Fruit fly (Drosophila melanogaster) whole organism, embryonic: ENCODE measurements around the gene CG17029.

Experiments used
- Blimp-1 ChIP-seq: fragments of 200-800 bp; sonication (Bioruptor generic); optimal IDR thresholded peaks from 3 replicates; lab custom pipeline; 2018; ENCODE audit warnings: missing biosample characterization, missing genetic modification characterization, mild to moderate bottlenecking, moderate library complexity, missing genetic modification reagents
- CG10209 ChIP-seq: fragments of 200-800 bp; sonication (Bioruptor generic); optimal IDR thresholded peaks from 3 replicates; lab custom pipeline; 2017; ENCODE audit warnings: missing biosample characterization, mild to moderate bottlenecking, missing genetic modification characterization, missing genetic modification reagents
- CG1024 ChIP-seq: fragments of 200-800 bp; sonication (Bioruptor generic); IDR thresholded peaks from 2 replicates; pipeline ENCODE4 v1.3.6; 2022; ENCODE audit warnings: missing biosample characterization, missing genetic modification characterization
- CG10321 ChIP-seq: fragments of 200-800 bp; sonication (Bioruptor generic); IDR thresholded peaks from 2 replicates; pipeline ENCODE4 v1.3.6; 2022; ENCODE audit warnings: missing biosample characterization, missing genetic modification characterization
- CG10462 ChIP-seq: fragments of 200-800 bp; sonication (Bioruptor generic); optimal IDR thresholded peaks from 2 replicates; lab custom pipeline; 2016; ENCODE audit warnings: missing biosample characterization, missing genetic modification characterization
- CG17912 ChIP-seq: fragments of 200-800 bp; sonication (Bioruptor generic); optimal IDR thresholded peaks from 2 replicates; lab custom pipeline; 2018; ENCODE audit warnings: missing biosample characterization, mild to moderate bottlenecking, missing genetic modification characterization
- CG2199 ChIP-seq: fragments of 200-800 bp; sonication (Bioruptor generic); IDR thresholded peaks from 3 replicates; pipeline ENCODE4 v1.3.6; 2022; ENCODE audit warnings: missing biosample characterization, missing genetic modification characterization
- CG34376 ChIP-seq: fragments of 200-800 bp; sonication (Bioruptor generic); optimal IDR thresholded peaks from 2 replicates; lab custom pipeline; 2018; ENCODE audit warnings: missing biosample characterization, mild to moderate bottlenecking, missing genetic modification characterization
- CG8924 ChIP-seq: fragments of 200-800 bp; optimal IDR thresholded peaks from 3 replicates; lab custom pipeline; 2019; ENCODE audit warnings: missing biosample characterization, mild to moderate bottlenecking, missing genetic modification characterization, moderate library complexity
- CG9817 ChIP-seq: fragments of 200-800 bp; sonication (Bioruptor generic); optimal IDR thresholded peaks from 2 replicates; lab custom pipeline; 2018; ENCODE audit warnings: missing biosample characterization, mild to moderate bottlenecking, missing genetic modification characterization, moderate library complexity
- CG9932 ChIP-seq: fragments of 200-800 bp; sonication (Bioruptor generic); IDR thresholded peaks from 2 replicates; pipeline ENCODE4 v1.3.6; 2022; ENCODE audit warnings: missing biosample characterization, missing genetic modification characterization
- CTCF ChIP-seq: fragments of 200-800 bp; sonication (Bioruptor generic); optimal IDR thresholded peaks from 2 replicates; lab custom pipeline; 2017; ENCODE audit warnings: missing biosample characterization, mild to moderate bottlenecking, missing genetic modification characterization, moderate library complexity
- Dbx ChIP-seq: fragments of 200-800 bp; sonication (Bioruptor generic); IDR thresholded peaks from 3 replicates; pipeline ENCODE4 v1.3.6; 2022; ENCODE audit warnings: missing biosample characterization, missing genetic modification characterization
- Dfd ChIP-seq, 2 experiments: fragments of >200 bp; optimal IDR thresholded peaks; 2 replicates each; lab custom pipeline; 2017; ENCODE audit warnings: missing biosample characterization in 2 of 2, missing genetic modification characterization in 2 of 2
- Dref ChIP-seq: fragments of 200-800 bp; sonication (Bioruptor generic); IDR thresholded peaks from 2 replicates; pipeline ENCODE4 v1.3.6; 2022; ENCODE audit warnings: missing biosample characterization, missing genetic modification characterization
- Gsc ChIP-seq: fragments of 200-800 bp; sonication (Bioruptor generic); IDR thresholded peaks from 2 replicates; pipeline ENCODE4 v1.3.6; 2022; ENCODE audit warnings: missing biosample characterization, missing genetic modification characterization
- HHEX ChIP-seq: fragments of 200-800 bp; sonication (Bioruptor generic); optimal IDR thresholded peaks from 3 replicates; lab custom pipeline; 2017; ENCODE audit warnings: missing biosample characterization, mild to moderate bottlenecking, missing genetic modification characterization, missing genetic modification reagents
- HLH3B ChIP-seq: fragments of 200-800 bp; sonication (Bioruptor generic); IDR thresholded peaks from 2 replicates; pipeline ENCODE4 v1.3.6; 2022; ENCODE audit warnings: missing biosample characterization, missing genetic modification characterization
- HmgZ ChIP-seq: fragments of 200-800 bp; sonication (Bioruptor generic); optimal IDR thresholded peaks from 2 replicates; lab custom pipeline; 2018; ENCODE audit warnings: missing biosample characterization, mild to moderate bottlenecking, missing genetic modification characterization
- MTF-1 ChIP-seq: fragments of 200-800 bp; sonication (Bioruptor generic); optimal IDR thresholded peaks from 2 replicates; lab custom pipeline; 2018; ENCODE audit warnings: missing biosample characterization, mild to moderate bottlenecking, missing genetic modification characterization, borderline replicate concordance
- Nf-YC ChIP-seq: fragments of 200-800 bp; optimal IDR thresholded peaks from 3 replicates; lab custom pipeline; 2019; ENCODE audit warnings: missing biosample characterization, mild to moderate bottlenecking, missing genetic modification characterization, moderate library complexity
- NfI ChIP-seq: fragments of 200-800 bp; sonication (Bioruptor generic); optimal IDR thresholded peaks from 3 replicates; lab custom pipeline; 2018; ENCODE audit warnings: missing biosample characterization, mild to moderate bottlenecking, missing genetic modification characterization, moderate library complexity
- Optix ChIP-seq: fragments of 200-800 bp; sonication (Bioruptor generic); IDR thresholded peaks from 3 replicates; pipeline ENCODE4 v1.3.6; 2022; ENCODE audit warnings: missing biosample characterization, missing genetic modification characterization
- Rfx ChIP-seq: fragments of 200-800 bp; sonication (Bioruptor generic); IDR thresholded peaks from 2 replicates; pipeline ENCODE4 v1.3.6; 2022; ENCODE audit warnings: missing biosample characterization, missing genetic modification characterization
- Six4 ChIP-seq: fragments of 200-800 bp; sonication (Bioruptor generic); optimal IDR thresholded peaks from 2 replicates; lab custom pipeline; 2016; ENCODE audit warnings: missing biosample characterization, missing genetic modification characterization
- Spps ChIP-seq: fragments of 200-800 bp; sonication (Bioruptor generic); optimal IDR thresholded peaks from 2 replicates; lab custom pipeline; 2018; ENCODE audit warnings: missing biosample characterization, mild to moderate bottlenecking, missing genetic modification characterization
- TFAM ChIP-seq: fragments of 200-800 bp; sonication (Bioruptor generic); optimal IDR thresholded peaks from 2 replicates; lab custom pipeline; 2017; ENCODE audit warnings: missing biosample characterization, missing genetic modification characterization, inconsistent platforms
- Taf1 ChIP-seq: fragments of 200-800 bp; sonication (Bioruptor generic); IDR thresholded peaks from 2 replicates; pipeline ENCODE4 v1.3.6; 2022; ENCODE audit warnings: missing biosample characterization, missing genetic modification characterization
- Vsx1 ChIP-seq: fragments of 200-800 bp; sonication (Bioruptor generic); optimal IDR thresholded peaks from 2 replicates; lab custom pipeline; 2017; ENCODE audit warnings: missing biosample characterization, mild to moderate bottlenecking, missing genetic modification characterization, missing genetic modification reagents
- Xrp1 ChIP-seq: fragments of 200-800 bp; sonication (Bioruptor generic); IDR thresholded peaks from 2 replicates; pipeline ENCODE4 v1.3.6; 2022; ENCODE audit warnings: missing biosample characterization, missing genetic modification characterization
- aop ChIP-seq: fragments of 200-800 bp; sonication (Bioruptor generic); IDR thresholded peaks from 2 replicates; pipeline ENCODE4 v1.3.6; 2022; ENCODE audit warnings: missing biosample characterization, missing genetic modification characterization
- btn ChIP-seq: fragments of 200-800 bp; sonication (Bioruptor generic); optimal IDR thresholded peaks from 2 replicates; lab custom pipeline; 2016; ENCODE audit warnings: missing biosample characterization, missing genetic modification characterization
- cas ChIP-seq: fragments of 200-800 bp; sonication (Bioruptor generic); IDR thresholded peaks from 2 replicates; pipeline ENCODE4 v1.3.6; 2022; ENCODE audit warnings: missing biosample characterization, missing genetic modification characterization
- croc ChIP-seq: fragments of 200-800 bp; sonication (Bioruptor generic); conservative IDR thresholded peaks from 3 replicates; pipeline ENCODE4 v1.3.6; 2022; ENCODE audit warnings: missing biosample characterization, missing genetic modification characterization
- cwo ChIP-seq: fragments of 200-800 bp; sonication (Bioruptor generic); optimal IDR thresholded peaks from 3 replicates; lab custom pipeline; 2017; ENCODE audit warnings: missing biosample characterization, missing genetic modification characterization, mild to moderate bottlenecking, moderate library complexity, missing genetic modification reagents
- da ChIP-seq: fragments of 200-800 bp; sonication (Bioruptor generic); optimal IDR thresholded peaks from 2 replicates; lab custom pipeline; 2016; ENCODE audit warnings: missing biosample characterization, missing genetic modification characterization
- dpn ChIP-seq, 2 experiments: fragments of 200-800 bp; sonication (Bioruptor generic); optimal IDR thresholded peaks; 3 replicates each; lab custom pipeline; 2016; ENCODE audit warnings: missing biosample characterization in 2 of 2, missing genetic modification characterization in 2 of 2
- fd102C ChIP-seq: fragments of 200-800 bp; sonication (Bioruptor generic); optimal IDR thresholded peaks from 2 replicates; lab custom pipeline; 2018; ENCODE audit warnings: missing biosample characterization, mild to moderate bottlenecking, missing genetic modification characterization, moderate library complexity
- fru ChIP-seq: fragments of >200 bp; optimal IDR thresholded peaks from 2 replicates; lab custom pipeline; 2017
- gro ChIP-seq: fragments of 200-800 bp; sonication (Bioruptor generic); optimal IDR thresholded peaks from 2 replicates; lab custom pipeline; 2016; ENCODE audit warnings: missing biosample characterization, missing genetic modification characterization
- hbn ChIP-seq: fragments of 200-800 bp; sonication (Bioruptor generic); IDR thresholded peaks from 2 replicates; pipeline ENCODE4 v1.3.6; 2022; ENCODE audit warnings: missing biosample characterization, missing genetic modification characterization; ENCODE audit not compliant: partially characterized antibody
- klu ChIP-seq: fragments of 200-800 bp; sonication (Bioruptor generic); IDR thresholded peaks from 2 replicates; pipeline ENCODE4 v1.3.6; 2022; ENCODE audit warnings: missing biosample characterization, missing genetic modification characterization
- lbe ChIP-seq: fragments of 200-800 bp; sonication (Bioruptor generic); optimal IDR thresholded peaks from 2 replicates; lab custom pipeline; 2016; ENCODE audit warnings: missing biosample characterization, mild to moderate bottlenecking, missing genetic modification characterization
- pan ChIP-seq, 4 experiments: fragments of >200 bp in 3 of 4; fragments of 200-800 bp in 1 of 4; sonication (Bioruptor generic) in 1 of 4; optimal IDR thresholded peaks in 3 of 4; IDR thresholded peaks in 1 of 4; 2 replicates each; pipeline versions ENCODE4 v1.3.6 to Lab custom; 2017 to 2022; ENCODE audit warnings: missing biosample characterization in 2 of 4, missing genetic modification characterization in 2 of 4, mixed read lengths in 1 of 4
- phol ChIP-seq: fragments of 200-800 bp; sonication (Bioruptor generic); optimal IDR thresholded peaks from 3 replicates; lab custom pipeline; 2018; ENCODE audit warnings: missing biosample characterization, mild to moderate bottlenecking, missing genetic modification characterization, moderate library complexity
- ranshi ChIP-seq: fragments of 200-800 bp; sonication (Bioruptor generic); IDR thresholded peaks from 2 replicates; pipeline ENCODE4 v1.3.6; 2022; ENCODE audit warnings: missing biosample characterization, missing genetic modification characterization
- rib ChIP-seq: fragments of 200-800 bp; sonication (Bioruptor generic); IDR thresholded peaks from 2 replicates; pipeline ENCODE4 v1.3.6; 2022; ENCODE audit warnings: missing biosample characterization, missing genetic modification characterization
- row ChIP-seq: fragments of 200-800 bp; sonication (Bioruptor generic); IDR thresholded peaks from 3 replicates; pipeline ENCODE4 v1.3.6; 2022; ENCODE audit warnings: missing biosample characterization, missing genetic modification characterization
- shn ChIP-seq: fragments of 200-800 bp; sonication (Bioruptor generic); optimal IDR thresholded peaks from 3 replicates; lab custom pipeline; 2016; ENCODE audit warnings: missing biosample characterization, missing genetic modification characterization
- sr ChIP-seq: fragments of 200-800 bp; sonication (Bioruptor generic); IDR thresholded peaks from 3 replicates; pipeline ENCODE4 v1.3.6; 2022; ENCODE audit warnings: missing biosample characterization, missing genetic modification characterization
- ssp ChIP-seq: fragments of 200-800 bp; sonication (Bioruptor generic); IDR thresholded peaks from 2 replicates; pipeline ENCODE4 v1.3.6; 2022; ENCODE audit warnings: missing biosample characterization, missing genetic modification characterization
- vfl ChIP-seq: fragments of 200-800 bp; sonication (Bioruptor generic); optimal IDR thresholded peaks from 2 replicates; lab custom pipeline; 2016; ENCODE audit warnings: missing biosample characterization, missing genetic modification characterization

The CG17029 gene

dm6 chr3L:15954784-15955427 lies 21.8 kb upstream of the CG17029 start, which contains the start of the genes Pka-C3 and GXIVsPLA2 (continued):
- TF ChIP-seq CG8924 (tag; lab: Kevin White, UChicago) (peak; percentile 32), MTF-1 (GFP tag; lab: Kevin White, UChicago) (no peak), CG9817 (no peak), fd102C (GFP tag; lab: Kevin White, UChicago) (no peak), Taf1 (no peak), Optix (GFP tag; lab: Robert Waterston, UW) (no peak), Vsx1 (no peak), shn (no peak), HLH3B (no peak), CG2199 (GFP tag; lab: Robert Waterston, UW) (no peak), row (GFP tag; lab: Robert Waterston, UW) (peak; percentile 9; the same call in 1 of the 3 replicates), cas (no peak), CTCF (GFP tag; lab: Kevin White, UChicago) (peak; percentile 95), da (no peak), rib (GFP tag; lab: Robert Waterston, UW) (no peak), CG34376 (GFP tag; lab: Kevin White, UChicago) (no peak), CG10462 (GFP tag; lab: Kevin White, UChicago) (no peak), CG17912 (GFP tag; lab: Kevin White, UChicago) (no peak), Nf-YC (tag; lab: Kevin White, UChicago) (peak; percentile 26), CG10321 (GFP tag; lab: Robert Waterston, UW) (no peak), gro (GFP tag; lab: Kevin White, UChicago) (peak; percentile 10), Dbx (GFP tag; lab: Robert Waterston, UW) (no peak), fru (lab: Kevin White, UChicago) (no peak), croc (GFP tag; lab: Robert Waterston, UW) (no peak), dpn (GFP tag; optimal IDR thresholded peaks at IDR 0.05; lab: Kevin White, UChicago) (no peak), sr (GFP tag; lab: Robert Waterston, UW) (no peak), Blimp-1 (GFP tag; lab: Kevin White, UChicago) (no peak), Spps (tag; lab: Kevin White, UChicago) (no peak), aop (no peak), CG1024 (GFP tag; lab: Robert Waterston, UW) (no peak), vfl (GFP tag; lab: Kevin White, UChicago) (no peak), Xrp1 (GFP tag; lab: Robert Waterston, UW) (no peak), HmgZ (tag; lab: Kevin White, UChicago) (peak; percentile 16), phol (tag; lab: Kevin White, UChicago) (no peak), Gsc (no peak), Rfx (GFP tag; lab: Robert Waterston, UW) (no peak), Six4 (GFP tag; lab: Kevin White, UChicago) (no peak), NfI (GFP tag; lab: Kevin White, UChicago) (no peak), HHEX (no peak), pan (optimal IDR thresholded peaks at IDR 0.05; lab: Kevin White, UChicago) (no peak), pan (GFP tag; optimal IDR thresholded peaks at IDR 0.05 in 1 of 2, IDR thresholded peaks at IDR 0.05 in 1 of 2) (no peak), cwo (GFP tag; lab: Kevin White, UChicago) (no peak), ranshi (no peak), btn (GFP tag; lab: Kevin White, UChicago) (no peak), TFAM (no peak), hbn (GFP tag; lab: Robert Waterston, UW) (no peak), klu (GFP tag; lab: Robert Waterston, UW) (no peak), Dref (GFP tag; lab: Robert Waterston, UW) (peak; percentile 47), CG9932 (GFP tag; lab: Robert Waterston, UW) (no peak), Dfd (GFP tag; optimal IDR thresholded peaks at IDR 0.05; lab: Kevin White, UChicago) (no peak), lbe (peak; percentile 44), CG10209 (GFP tag; lab: Kevin White, UChicago) (no peak), ssp (GFP tag; lab: Robert Waterston, UW) (no peak)
